Fruit fly (Drosophila melanogaster) whole organism, embryonic: ENCODE results near the gene CG43895.

Experiments
- Adf1 ChIP-seq: fragments of 200-800 bp; sonication (Bioruptor generic); IDR thresholded peaks from 2 replicates; pipeline ENCODE4 v1.3.6; 2022; ENCODE audit warnings: missing biosample characterization, missing genetic modification characterization
- Asciz ChIP-seq: fragments of 200-800 bp; sonication (Bioruptor generic); optimal IDR thresholded peaks from 2 replicates; lab custom pipeline; 2017; ENCODE audit warnings: missing biosample characterization, mild to moderate bottlenecking, missing genetic modification characterization, missing genetic modification reagents
- Atf-2 ChIP-seq: fragments of 200-800 bp; sonication (Bioruptor generic); optimal IDR thresholded peaks from 2 replicates; lab custom pipeline; 2016; ENCODE audit warnings: missing biosample characterization, missing genetic modification characterization
- Awh ChIP-seq: fragments of 200-800 bp; sonication (Bioruptor generic); IDR thresholded peaks from 2 replicates; pipeline ENCODE4, ENCODE4 v1.3.6; 2022; ENCODE audit warnings: missing biosample characterization, missing genetic modification characterization
- B-H2 ChIP-seq: fragments of 200-800 bp; sonication (Bioruptor generic); optimal IDR thresholded peaks from 2 replicates; lab custom pipeline; 2018; ENCODE audit warnings: missing biosample characterization, mild to moderate bottlenecking, missing genetic modification characterization
- CG10267 ChIP-seq: fragments of 200-800 bp; sonication (Bioruptor generic); optimal IDR thresholded peaks from 2 replicates; lab custom pipeline; 2018; ENCODE audit warnings: missing biosample characterization, mild to moderate bottlenecking, missing genetic modification characterization, moderate library complexity
- CG10462 ChIP-seq: fragments of 200-800 bp; sonication (Bioruptor generic); optimal IDR thresholded peaks from 2 replicates; lab custom pipeline; 2016; ENCODE audit warnings: missing biosample characterization, missing genetic modification characterization
- CG11504 ChIP-seq: fragments of 200-800 bp; sonication (Bioruptor generic); optimal IDR thresholded peaks from 3 replicates; lab custom pipeline; 2019; ENCODE audit warnings: missing biosample characterization, mild to moderate bottlenecking, missing genetic modification characterization, moderate library complexity
- CG11695 ChIP-seq: fragments of 200-800 bp; sonication (Bioruptor generic); IDR thresholded peaks from 3 replicates; pipeline ENCODE4 v1.3.6; 2022; ENCODE audit warnings: missing biosample characterization, missing genetic modification characterization
- CG11723 ChIP-seq: fragments of 200-800 bp; sonication (Bioruptor generic); optimal IDR thresholded peaks from 2 replicates; lab custom pipeline; 2017; ENCODE audit warnings: missing biosample characterization, mild to moderate bottlenecking, missing genetic modification characterization
- CG1529 ChIP-seq: fragments of 200-800 bp; sonication (Bioruptor generic); optimal IDR thresholded peaks from 3 replicates; lab custom pipeline; 2018; ENCODE audit warnings: missing biosample characterization, missing genetic modification characterization
- CG1603 ChIP-seq: fragments of 200-800 bp; sonication (Bioruptor generic); optimal IDR thresholded peaks from 2 replicates; lab custom pipeline; 2019; ENCODE audit warnings: missing biosample characterization, mild to moderate bottlenecking, missing genetic modification characterization, moderate library complexity
- CG16815 ChIP-seq: fragments of 200-800 bp; sonication (Bioruptor generic); optimal IDR thresholded peaks from 3 replicates; lab custom pipeline; 2017; ENCODE audit warnings: missing biosample characterization, mild to moderate bottlenecking, missing genetic modification characterization
- CG2129 ChIP-seq: fragments of 200-800 bp; sonication (Bioruptor generic); IDR thresholded peaks from 2 replicates; pipeline ENCODE4 v1.3.6; 2022; ENCODE audit warnings: missing biosample characterization, missing genetic modification characterization; ENCODE audit not compliant: partially characterized antibody
- CG2202 ChIP-seq: fragments of 200-800 bp; sonication (Bioruptor generic); optimal IDR thresholded peaks from 2 replicates; lab custom pipeline; 2018; ENCODE audit warnings: missing biosample characterization, mild to moderate bottlenecking, missing genetic modification characterization
- CG2875 ChIP-seq: fragments of 200-800 bp; sonication (Bioruptor generic); optimal IDR thresholded peaks from 2 replicates; lab custom pipeline; 2017; ENCODE audit warnings: missing biosample characterization, mild to moderate bottlenecking, missing genetic modification characterization, missing genetic modification reagents
- CG4424 ChIP-seq: fragments of 200-800 bp; sonication (Bioruptor generic); optimal IDR thresholded peaks from 3 replicates; lab custom pipeline; 2016; ENCODE audit warnings: missing biosample characterization, missing genetic modification characterization
- Chrac-16 ChIP-seq: fragments of 200-800 bp; sonication (Bioruptor generic); optimal IDR thresholded peaks from 3 replicates; lab custom pipeline; 2016; ENCODE audit warnings: missing biosample characterization, missing genetic modification characterization
- Dek ChIP-seq: fragments of 200-800 bp; sonication (Bioruptor generic); optimal IDR thresholded peaks from 3 replicates; lab custom pipeline; 2019; ENCODE audit warnings: missing biosample characterization, mild to moderate bottlenecking, missing genetic modification characterization, moderate library complexity
- Doc3 ChIP-seq: fragments of 200-800 bp; sonication (Bioruptor generic); IDR thresholded peaks from 3 replicates; pipeline ENCODE4 v1.3.6; 2022; ENCODE audit warnings: missing biosample characterization, missing genetic modification characterization; ENCODE audit not compliant: partially characterized antibody
- Elba2 ChIP-seq: fragments of 200-800 bp; sonication (Bioruptor generic); optimal IDR thresholded peaks from 3 replicates; lab custom pipeline; 2016; ENCODE audit warnings: missing biosample characterization, missing genetic modification characterization
- H2.0 ChIP-seq: fragments of 200-800 bp; sonication (Bioruptor generic); IDR thresholded peaks from 2 replicates; pipeline ENCODE4 v1.3.6; 2022; ENCODE audit warnings: missing biosample characterization, missing genetic modification characterization
- HHEX ChIP-seq: fragments of 200-800 bp; sonication (Bioruptor generic); optimal IDR thresholded peaks from 3 replicates; lab custom pipeline; 2017; ENCODE audit warnings: missing biosample characterization, mild to moderate bottlenecking, missing genetic modification characterization, missing genetic modification reagents
- NC2β ChIP-seq: fragments of 200-800 bp; sonication (Bioruptor generic); optimal IDR thresholded peaks from 2 replicates; lab custom pipeline; 2016; ENCODE audit warnings: missing biosample characterization, missing genetic modification characterization
- Spps ChIP-seq: fragments of 200-800 bp; sonication (Bioruptor generic); optimal IDR thresholded peaks from 2 replicates; lab custom pipeline; 2018; ENCODE audit warnings: missing biosample characterization, mild to moderate bottlenecking, missing genetic modification characterization
- Xrp1 ChIP-seq: fragments of 200-800 bp; sonication (Bioruptor generic); IDR thresholded peaks from 2 replicates; pipeline ENCODE4 v1.3.6; 2022; ENCODE audit warnings: missing biosample characterization, missing genetic modification characterization
- ac ChIP-seq: fragments of 200-800 bp; sonication (Bioruptor generic); optimal IDR thresholded peaks from 3 replicates; lab custom pipeline; 2017; ENCODE audit warnings: missing biosample characterization, mild to moderate bottlenecking, missing genetic modification characterization
- bowl ChIP-seq: fragments of 200-800 bp; sonication (Bioruptor generic); IDR thresholded peaks from 2 replicates; pipeline ENCODE4 v1.3.6; 2022; ENCODE audit warnings: missing biosample characterization, missing genetic modification characterization
- cg ChIP-seq: fragments of 200-800 bp; sonication (Bioruptor generic); optimal IDR thresholded peaks from 3 replicates; lab custom pipeline; 2019; ENCODE audit warnings: missing biosample characterization, mild to moderate bottlenecking, missing genetic modification characterization, moderate library complexity
- dmrt11E ChIP-seq: fragments of 200-800 bp; sonication (Bioruptor generic); optimal IDR thresholded peaks from 3 replicates; lab custom pipeline; 2018; ENCODE audit warnings: missing biosample characterization, mild to moderate bottlenecking, missing genetic modification characterization, moderate library complexity
- gem ChIP-seq: fragments of 200-800 bp; sonication (Bioruptor generic); optimal IDR thresholded peaks from 2 replicates; lab custom pipeline; 2019; ENCODE audit warnings: missing biosample characterization, mild to moderate bottlenecking, missing genetic modification characterization, moderate library complexity
- gt ChIP-seq: fragments of 200-800 bp; sonication (Bioruptor generic); IDR thresholded peaks from 2 replicates; pipeline ENCODE4 v1.3.6; 2022; ENCODE audit warnings: missing biosample characterization, missing genetic modification characterization
- kni ChIP-seq: fragments of 200-800 bp; sonication (Bioruptor generic); optimal IDR thresholded peaks from 3 replicates; lab custom pipeline; 2017; ENCODE audit warnings: mild to moderate bottlenecking, missing biosample characterization, missing genetic modification reagents, missing genetic modification characterization
- knrl ChIP-seq: fragments of 200-800 bp; sonication (Bioruptor generic); IDR thresholded peaks from 3 replicates; pipeline ENCODE4 v1.3.6; 2022; ENCODE audit warnings: missing biosample characterization, missing genetic modification characterization; ENCODE audit not compliant: partially characterized antibody
- lab ChIP-seq: fragments of 200-800 bp; sonication (Bioruptor generic); optimal IDR thresholded peaks from 3 replicates; lab custom pipeline; 2017; ENCODE audit warnings: missing biosample characterization, missing genetic modification characterization, mild to moderate bottlenecking, moderate library complexity, missing genetic modification reagents
- lilli ChIP-seq: fragments of 200-800 bp; sonication (Bioruptor generic); optimal IDR thresholded peaks from 3 replicates; lab custom pipeline; 2016; ENCODE audit warnings: missing biosample characterization, missing genetic modification characterization
- mld ChIP-seq: fragments of 200-800 bp; sonication (Bioruptor generic); IDR thresholded peaks from 3 replicates; pipeline ENCODE4 v1.3.6; 2022; ENCODE audit warnings: missing biosample characterization, missing genetic modification characterization; ENCODE audit not compliant: partially characterized antibody
- nom ChIP-seq: fragments of 200-800 bp; sonication (Bioruptor generic); optimal IDR thresholded peaks from 2 replicates; lab custom pipeline; 2017; ENCODE audit warnings: missing biosample characterization, missing genetic modification characterization, mild to moderate bottlenecking, moderate library complexity, missing genetic modification reagents
- pan ChIP-seq, 4 experiments: fragments of >200 bp in 3 of 4; fragments of 200-800 bp in 1 of 4; sonication (Bioruptor generic) in 1 of 4; optimal IDR thresholded peaks in 3 of 4; IDR thresholded peaks in 1 of 4; 2 replicates each; pipeline versions ENCODE4 v1.3.6 to Lab custom; 2017 to 2022; ENCODE audit warnings: missing biosample characterization in 2 of 4, missing genetic modification characterization in 2 of 4, mixed read lengths in 1 of 4
- schlank ChIP-seq: fragments of 200-800 bp; sonication (Bioruptor generic); optimal IDR thresholded peaks from 2 replicates; lab custom pipeline; 2018; ENCODE audit warnings: missing biosample characterization, mild to moderate bottlenecking, missing genetic modification characterization
- so ChIP-seq: fragments of 200-800 bp; sonication (Bioruptor generic); IDR thresholded peaks from 3 replicates; pipeline ENCODE4 v1.3.6; 2022; ENCODE audit warnings: missing biosample characterization, missing genetic modification characterization
- tgo ChIP-seq: fragments of 200-800 bp; sonication (Bioruptor generic); IDR thresholded peaks from 3 replicates; pipeline ENCODE4 v1.3.6; 2022; ENCODE audit warnings: missing biosample characterization, missing genetic modification characterization
- tll ChIP-seq, 2 experiments: fragments of 200-800 bp in 1 of 2; fragments of >200 bp in 1 of 2; sonication (Bioruptor generic) in 1 of 2; optimal IDR thresholded peaks; 2 replicates each; lab custom pipeline; 2017 to 2019; ENCODE audit warnings: missing biosample characterization in 2 of 2, missing genetic modification characterization in 2 of 2, mild to moderate bottlenecking in 1 of 2, moderate library complexity in 1 of 2
- unc-4 ChIP-seq: fragments of 200-800 bp; sonication (Bioruptor generic); IDR thresholded peaks from 2 replicates; pipeline ENCODE4 v1.3.6; 2022; ENCODE audit warnings: missing biosample characterization, missing genetic modification characterization; ENCODE audit not compliant: partially characterized antibody
- wdn ChIP-seq: fragments of 200-800 bp; sonication (Bioruptor generic); IDR thresholded peaks from 2 replicates; pipeline ENCODE4 v1.3.6; 2022; ENCODE audit warnings: missing biosample characterization, missing genetic modification characterization
- yki ChIP-seq: fragments of >200 bp; optimal IDR thresholded peaks from 3 replicates; lab custom pipeline; 2018
- zen ChIP-seq: fragments of 200-800 bp; sonication (Bioruptor generic); optimal IDR thresholded peaks from 3 replicates; lab custom pipeline; 2018; ENCODE audit warnings: missing biosample characterization, mild to moderate bottlenecking, missing genetic modification characterization, moderate library complexity
- zen2 ChIP-seq: fragments of 200-800 bp; sonication (Bioruptor generic); IDR thresholded peaks from 3 replicates; pipeline ENCODE4 v1.3.6; 2022; ENCODE audit warnings: missing biosample characterization, missing genetic modification characterization; ENCODE audit not compliant: partially characterized antibody

CG43895 gene

DNA sequence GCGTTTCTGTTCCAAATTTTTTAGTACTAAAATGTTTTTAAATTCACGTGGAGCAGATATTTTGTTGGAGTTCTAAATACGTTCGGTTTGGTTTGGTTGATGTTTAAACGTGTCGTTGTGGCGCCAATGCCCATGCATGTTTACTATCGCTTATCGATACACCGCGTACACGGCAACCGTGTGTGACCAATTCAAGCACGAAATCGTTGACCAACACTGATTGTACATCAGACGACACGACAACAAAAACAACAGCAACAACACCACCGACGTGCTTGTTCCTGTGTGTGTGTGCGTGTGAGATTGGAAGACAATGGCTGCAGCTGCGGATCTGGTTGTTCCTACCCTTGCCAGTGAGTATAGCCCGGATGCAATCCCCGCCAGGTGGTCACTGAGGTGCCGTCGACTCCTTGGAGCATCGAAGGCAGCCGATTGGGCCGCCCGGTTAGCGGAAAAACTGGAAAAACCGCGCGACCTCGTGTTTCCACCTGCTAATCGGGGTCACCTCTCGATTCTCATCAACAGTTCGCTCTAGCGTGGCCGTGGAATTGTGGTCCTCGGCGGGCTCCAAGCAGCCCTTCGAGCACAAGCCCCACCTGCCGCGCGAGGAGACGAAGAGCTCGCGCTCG, 11.3 kb upstream of the CG43895 start, which contains the start of gene eIF2A:
TSS of gene eIF2A (plus strand) at position 16 of the 629 bp plus-strand sequence.
- TF ChIP-seq so (GFP tag; lab: Robert Waterston, UW) (0 out of 3 replicates have a peak, but pooled peaks have one; percentile 15), CG16815 (no peak), tll (GFP tag; optimal IDR thresholded peaks at IDR 0.05; lab: Kevin White, UChicago) (no peak), Adf1 (GFP tag; lab: Robert Waterston, UW) (no peak), cg (GFP tag; lab: Kevin White, UChicago) (peak; percentile 94), CG1603 (peak; percentile 92), Xrp1 (GFP tag; lab: Robert Waterston, UW) (peak; percentile 71), wdn (GFP tag; lab: Robert Waterston, UW) (no peak), Atf-2 (GFP tag; lab: Kevin White, UChicago) (peak; percentile 35), yki (no peak), gem (tag; lab: Kevin White, UChicago) (no peak), lab (GFP tag; lab: Kevin White, UChicago) (no peak), HHEX (peak; percentile 34), bowl (no peak), CG11695 (GFP tag; lab: Robert Waterston, UW) (0 out of 3 replicates have a peak, but pooled peaks have one; percentile 6), pan (optimal IDR thresholded peaks at IDR 0.05; lab: Kevin White, UChicago) (no peak), pan (GFP tag; optimal IDR thresholded peaks at IDR 0.05 in 1 of 2, IDR thresholded peaks at IDR 0.05 in 1 of 2) (peak in 1 of 2 experiments; percentile 37), lilli (peak; percentile 60), unc-4 (peak; percentile 73), CG11723 (GFP tag; lab: Kevin White, UChicago) (peak; percentile 11), CG4424 (GFP tag; lab: Kevin White, UChicago) (peak; percentile 40), gt (GFP tag; lab: Robert Waterston, UW) (no peak), CG2202 (tag; lab: Kevin White, UChicago) (peak; percentile 46), NC2β (GFP tag; lab: Kevin White, UChicago) (peak; percentile 66), CG2129 (GFP tag; lab: Robert Waterston, UW) (0 out of 2 replicates have a peak, but pooled peaks have one; percentile 12), kni (no peak), Elba2 (GFP tag; lab: Kevin White, UChicago) (no peak), mld (GFP tag; lab: Robert Waterston, UW) (0 out of 3 replicates have a peak, but pooled peaks have one; percentile 58), Spps (tag; lab: Kevin White, UChicago) (peak; percentile 39), ac (GFP tag; lab: Kevin White, UChicago) (peak; percentile 15), CG10267 (tag; lab: Kevin White, UChicago) (peak; percentile 100), H2.0 (peak; percentile 48), nom (peak; percentile 74), Doc3 (GFP tag; lab: Robert Waterston, UW) (peak; percentile 59; the same call in 2 of the 3 replicates), Asciz (GFP tag; lab: Kevin White, UChicago) (no peak), CG1529 (no peak), dmrt11E (peak; percentile 49), tgo (no peak), zen (tag; lab: Kevin White, UChicago) (peak; percentile 42), CG10462 (no peak), Dek (tag; lab: Kevin White, UChicago) (no peak), CG2875 (GFP tag; lab: Kevin White, UChicago) (no peak), CG11504 (no peak), schlank (tag; lab: Kevin White, UChicago) (peak; percentile 36), zen2 (GFP tag; lab: Robert Waterston, UW) (no peak; the same call in 2 of the 3 replicates), Awh (no peak), knrl (GFP tag; lab: Robert Waterston, UW) (peak; percentile 72), B-H2 (peak; percentile 90), Chrac-16 (GFP tag; lab: Kevin White, UChicago) (peak; percentile 25)
